Worm (Caenorhabditis elegans) whole organism, L4/young adult: ENCODE results near the gene let-716.

Experiments
- dao-5 ChIP-seq: sonication (generic microtip); optimal IDR thresholded peaks from 2 replicates; lab custom pipeline; 2016; ENCODE audit warnings: missing genotype, missing genetic modification characterization, moderate library complexity, missing compliant biosample characterization
- him-1 ChIP-seq: sonication (generic microtip); optimal IDR thresholded peaks from 2 replicates; lab custom pipeline; 2016; ENCODE audit warnings: missing genotype, missing genetic modification reagents, missing genetic modification characterization, missing compliant biosample characterization

DNA sequence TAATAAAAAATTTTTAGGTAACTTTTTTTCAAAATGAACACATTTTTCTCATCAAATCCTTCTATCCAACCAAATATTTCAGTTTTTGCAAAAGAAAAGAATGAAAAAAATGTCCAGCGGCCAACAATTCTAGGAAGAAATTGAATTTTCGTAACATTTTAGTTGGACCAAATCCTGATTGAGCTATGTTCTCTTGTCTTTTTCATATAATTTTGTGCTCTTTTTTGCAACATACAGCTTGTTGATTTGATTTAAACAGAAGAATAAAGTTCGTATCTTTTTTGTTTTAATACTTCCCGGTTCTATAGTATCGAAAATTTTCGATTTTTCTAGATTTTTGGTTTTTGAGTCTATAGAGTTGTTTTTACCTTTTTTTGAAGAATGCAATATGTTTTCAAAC is 16.1 kb downstream of the let-716 start:
- TF ChIP-seq him-1 (tag; lab: Kevin White, UChicago) (no peak), dao-5 (tag; lab: Kevin White, UChicago) (no peak)
